Worm (Caenorhabditis elegans) whole organism, mixed stage, embryonic: ENCODE results near the gene blos-1.
A peak's percentile ranks its signal among the peaks of the same experiment; 100 is the strongest.

Experiments used
- M03D4.4 ChIP-seq: sonication (generic microtip); optimal IDR thresholded peaks from 2 replicates; lab custom pipeline; 2017; ENCODE audit warnings: mild to moderate bottlenecking, missing genetic modification characterization, missing compliant biosample characterization
- ceh-39 ChIP-seq: fragments of 150-350 bp; optimal IDR thresholded peaks from 2 replicates; lab custom pipeline; 2014; ENCODE audit warnings: missing biosample characterization, missing genetic modification characterization
- ceh-43 ChIP-seq: fragments of 200-800 bp; sonication (Bioruptor generic); optimal IDR thresholded peaks from 2 replicates; lab custom pipeline; 2018; ENCODE audit warnings: mild to moderate bottlenecking, missing genetic modification characterization, moderate library complexity, missing compliant biosample characterization
- ceh-83 ChIP-seq: fragments of 200-800 bp; sonication (Bioruptor generic); optimal IDR thresholded peaks from 2 replicates; lab custom pipeline; 2018; ENCODE audit warnings: mild to moderate bottlenecking, missing genetic modification characterization, missing compliant biosample characterization
- ces-1 ChIP-seq: fragments of 150-350 bp; optimal IDR thresholded peaks from 2 replicates; lab custom pipeline; 2014; ENCODE audit warnings: missing biosample characterization, missing genetic modification reagents, missing genetic modification characterization
- cnd-1 ChIP-seq: fragments of 200-800 bp; sonication (Bioruptor generic); optimal IDR thresholded peaks from 2 replicates; lab custom pipeline; 2018; ENCODE audit warnings: mild to moderate bottlenecking, missing genetic modification characterization, missing compliant biosample characterization
- drap-1 ChIP-seq: fragments of 200-800 bp; sonication (Bioruptor generic); optimal IDR thresholded peaks from 3 replicates; lab custom pipeline; 2018; ENCODE audit warnings: mild to moderate bottlenecking, missing genetic modification characterization, missing compliant biosample characterization
- elt-1 ChIP-seq: sonication (generic microtip); optimal IDR thresholded peaks from 2 replicates; lab custom pipeline; 2017; ENCODE audit warnings: missing genetic modification characterization, mild to moderate bottlenecking, missing compliant biosample characterization, antibody characterized with exemption, moderate library complexity, borderline replicate concordance; ENCODE audit not compliant: insufficient read depth
- elt-3 ChIP-seq: fragments of 150-350 bp; optimal IDR thresholded peaks from 2 replicates; lab custom pipeline; 2014; ENCODE audit warnings: missing biosample characterization, missing genetic modification characterization
- hlh-1 ChIP-seq: fragments of 150-350 bp; optimal IDR thresholded peaks from 2 replicates; lab custom pipeline; 2014; ENCODE audit warnings: missing biosample characterization, missing genetic modification reagents, missing genetic modification characterization
- lin-13 ChIP-seq: fragments of 150-350 bp; optimal IDR thresholded peaks from 2 replicates; lab custom pipeline; 2014; ENCODE audit warnings: missing biosample characterization, missing genetic modification characterization
- lin-32 ChIP-seq: fragments of 200-800 bp; sonication (Bioruptor generic); optimal IDR thresholded peaks from 2 replicates; lab custom pipeline; 2018; ENCODE audit warnings: mild to moderate bottlenecking, missing genetic modification characterization, missing compliant biosample characterization
- lsy-2 ChIP-seq: fragments of 150-350 bp; optimal IDR thresholded peaks from 2 replicates; lab custom pipeline; 2014; ENCODE audit warnings: missing biosample characterization, missing genetic modification characterization
- mab-5 ChIP-seq: fragments of 150-350 bp; optimal IDR thresholded peaks from 2 replicates; lab custom pipeline; 2014; ENCODE audit warnings: missing biosample characterization, missing genetic modification characterization
- mep-1 ChIP-seq: fragments of 150-350 bp; optimal IDR thresholded peaks from 2 replicates; lab custom pipeline; 2017; ENCODE audit warnings: missing biosample characterization, missing genetic modification reagents, missing genetic modification characterization, inconsistent platforms
- nhr-2 ChIP-seq: fragments of 150-350 bp; optimal IDR thresholded peaks from 2 replicates; lab custom pipeline; 2014; ENCODE audit warnings: missing biosample characterization, missing genetic modification characterization
- nhr-237 ChIP-seq: fragments of 150-350 bp; optimal IDR thresholded peaks from 2 replicates; lab custom pipeline; 2014; ENCODE audit warnings: missing biosample characterization, missing genetic modification characterization
- nhr-28 ChIP-seq: fragments of 150-350 bp; optimal IDR thresholded peaks from 2 replicates; lab custom pipeline; 2014; ENCODE audit warnings: missing biosample characterization, missing genetic modification characterization
- nhr-76 ChIP-seq: sonication (generic microtip); optimal IDR thresholded peaks from 2 replicates; lab custom pipeline; 2017; ENCODE audit warnings: missing biosample characterization, missing genetic modification characterization
- pha-4 ChIP-seq: fragments of 150-350 bp; optimal IDR thresholded peaks from 2 replicates; lab custom pipeline; 2018; ENCODE audit warnings: missing biosample characterization, missing genetic modification reagents, missing genetic modification characterization
- sem-2 ChIP-seq: fragments of 200-800 bp; sonication (Bioruptor generic); optimal IDR thresholded peaks from 2 replicates; lab custom pipeline; 2018; ENCODE audit warnings: mild to moderate bottlenecking, missing genetic modification characterization, missing compliant biosample characterization
- snpc-4 ChIP-seq: fragments of 150-350 bp; optimal IDR thresholded peaks from 2 replicates; lab custom pipeline; 2014; ENCODE audit warnings: missing biosample characterization, missing genetic modification characterization
- sptf-1 ChIP-seq: sonication (generic microtip); optimal IDR thresholded peaks from 2 replicates; lab custom pipeline; 2017; ENCODE audit warnings: mild to moderate bottlenecking, missing genetic modification characterization, moderate library complexity, missing compliant biosample characterization
- tbx-8 ChIP-seq: fragments of 200-800 bp; sonication (Bioruptor generic); optimal IDR thresholded peaks from 2 replicates; lab custom pipeline; 2018; ENCODE audit warnings: mild to moderate bottlenecking, missing genetic modification characterization, moderate library complexity, missing compliant biosample characterization
- unc-120 ChIP-seq: sonication (generic microtip); optimal IDR thresholded peaks from 2 replicates; lab custom pipeline; 2017; ENCODE audit warnings: missing genetic modification characterization, missing compliant biosample characterization; ENCODE audit not compliant: poor library complexity, severe bottlenecking
- unc-39 ChIP-seq: fragments of 150-350 bp; optimal IDR thresholded peaks from 2 replicates; lab custom pipeline; 2014; ENCODE audit warnings: missing biosample characterization, missing genetic modification characterization
- zip-8 ChIP-seq: fragments of 150-350 bp; optimal IDR thresholded peaks from 2 replicates; lab custom pipeline; 2014; ENCODE audit warnings: missing biosample characterization, missing genetic modification characterization
- ztf-11 ChIP-seq: fragments of 150-350 bp; optimal IDR thresholded peaks from 2 replicates; lab custom pipeline; 2014; ENCODE audit warnings: missing biosample characterization, missing genetic modification characterization

blos-1 gene

DNA sequence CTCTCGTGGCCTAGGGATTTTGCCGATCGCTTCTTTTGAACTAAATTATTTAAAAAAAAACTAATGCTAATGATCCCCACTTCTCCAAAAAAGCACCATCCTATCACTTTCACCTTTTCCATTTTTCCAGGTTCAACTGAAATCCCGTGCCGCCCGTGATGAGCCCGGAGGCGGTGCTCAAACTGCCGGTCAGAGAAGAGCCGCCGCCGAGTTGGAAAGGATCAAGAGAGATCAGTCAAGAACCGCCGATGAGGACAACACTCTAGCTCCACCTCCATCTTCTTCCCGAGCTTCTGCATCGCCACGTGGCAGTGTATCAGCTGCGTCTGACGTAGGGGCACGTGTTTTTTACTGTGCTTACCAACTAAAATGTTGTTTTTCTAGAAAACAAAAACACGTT is 41.6 kb upstream of the blos-1 start:
- no peak for TF ChIP-seq unc-120 (tag; lab: Kevin White, UChicago)
- TF ChIP-seq nhr-28 (tag; lab: Kevin White, UChicago) = no peak
- TF ChIP-seq nhr-237 (tag; lab: Kevin White, UChicago) = no peak
- no peak for TF ChIP-seq pha-4 (tag; lab: Kevin White, UChicago)
- no peak for TF ChIP-seq cnd-1 (tag; lab: Kevin White, UChicago)
- no peak for TF ChIP-seq snpc-4 (tag; lab: Kevin White, UChicago)
- no peak for TF ChIP-seq lsy-2
- TF ChIP-seq lin-32 (GFP tag; lab: Kevin White, UChicago) = no peak
- no peak for TF ChIP-seq unc-39
- no peak for TF ChIP-seq sptf-1 (tag; lab: Kevin White, UChicago)
- TF ChIP-seq drap-1 (GFP tag; lab: Kevin White, UChicago) = no peak
- no peak for TF ChIP-seq elt-1 (tag; lab: Kevin White, UChicago)
- TF ChIP-seq ceh-43 (GFP tag; lab: Kevin White, UChicago) = no peak
- TF ChIP-seq lin-13 (tag; lab: Kevin White, UChicago) = no peak
- TF ChIP-seq sem-2 (GFP tag; lab: Kevin White, UChicago) = no peak
- TF ChIP-seq ces-1 (GFP tag; lab: Kevin White, UChicago) = no peak

ce11 chrIII:10251114-10251513 is 39.4 kb upstream of the blos-1 start:
- no peak for TF ChIP-seq cnd-1 (tag; lab: Kevin White, UChicago)
- TF ChIP-seq lsy-2 = no peak
- TF ChIP-seq unc-120 (tag; lab: Kevin White, UChicago) = no peak
- no peak for TF ChIP-seq M03D4.4 (tag; lab: Kevin White, UChicago)
- no peak for TF ChIP-seq lin-32 (GFP tag; lab: Kevin White, UChicago)
- TF ChIP-seq ztf-11 (tag; lab: Kevin White, UChicago) = no peak
- TF ChIP-seq ceh-83 (GFP tag; lab: Kevin White, UChicago) = no peak
- no peak for TF ChIP-seq mab-5

DNA sequence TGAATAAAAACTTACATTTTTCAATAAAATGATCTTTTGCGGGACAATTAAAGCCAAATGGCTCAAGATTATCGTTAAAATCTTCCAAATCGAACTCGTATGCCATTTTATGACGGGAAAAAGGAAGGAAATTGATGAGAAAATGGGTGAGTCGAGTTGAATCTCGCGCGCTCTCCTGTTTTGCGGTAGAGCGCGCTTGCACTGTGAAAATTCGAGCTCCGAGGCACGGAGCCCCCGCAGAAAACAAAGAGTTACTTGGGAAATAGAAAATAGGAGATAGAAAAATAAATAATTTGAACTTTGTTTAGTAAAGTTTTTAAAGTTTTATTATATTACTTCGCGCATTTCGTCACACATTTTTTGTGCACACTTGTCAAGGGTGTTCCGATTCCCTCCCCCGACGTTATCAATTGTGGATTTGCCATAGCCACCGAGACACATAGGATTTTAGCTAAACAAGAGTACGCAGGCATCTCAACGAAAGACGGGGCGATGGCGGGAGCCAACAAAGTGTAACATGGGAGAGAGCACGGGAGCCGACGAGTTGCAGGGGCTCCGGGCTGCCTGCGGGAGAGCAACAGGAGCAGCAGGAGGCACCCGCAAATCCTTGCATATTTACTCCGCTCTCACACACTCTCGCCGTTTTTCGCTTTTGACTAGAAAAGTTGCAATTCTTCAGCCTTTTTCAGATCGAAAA is 36.8 kb upstream of the blos-1 start, which contains the start of the genes div-1 and cor-1:
Gene div-1 (minus strand): TSS at position 119 of the 697 bp plus-strand sequence.
Gene cor-1 (plus strand): TSS at position 671 of the 697 bp plus-strand sequence.
- TF ChIP-seq hlh-1 (tag; lab: Kevin White, UChicago) (peak; percentile 29), nhr-237 (tag; lab: Kevin White, UChicago) (peak; percentile 66), elt-3 (tag; lab: Kevin White, UChicago) (no peak), unc-120 (tag; lab: Kevin White, UChicago) (peak; percentile 60), pha-4 (tag; lab: Kevin White, UChicago) (no peak), mep-1 (tag; lab: Kevin White, UChicago) (peak; percentile 69), lsy-2 (peak; percentile 39)

ce11 chrIII:10244013-10244412 is 32.3 kb upstream of the blos-1 start:
- TF ChIP-seq zip-8 (tag; lab: Kevin White, UChicago) (no peak), sptf-1 (tag; lab: Kevin White, UChicago) (no peak), drap-1 (GFP tag; lab: Kevin White, UChicago) (no peak), M03D4.4 (tag; lab: Kevin White, UChicago) (no peak), mab-5 (no peak), nhr-2 (no peak), nhr-28 (tag; lab: Kevin White, UChicago) (no peak), ceh-39 (tag; lab: Kevin White, UChicago) (no peak), hlh-1 (tag; lab: Kevin White, UChicago) (no peak), unc-39 (no peak)

DNA sequence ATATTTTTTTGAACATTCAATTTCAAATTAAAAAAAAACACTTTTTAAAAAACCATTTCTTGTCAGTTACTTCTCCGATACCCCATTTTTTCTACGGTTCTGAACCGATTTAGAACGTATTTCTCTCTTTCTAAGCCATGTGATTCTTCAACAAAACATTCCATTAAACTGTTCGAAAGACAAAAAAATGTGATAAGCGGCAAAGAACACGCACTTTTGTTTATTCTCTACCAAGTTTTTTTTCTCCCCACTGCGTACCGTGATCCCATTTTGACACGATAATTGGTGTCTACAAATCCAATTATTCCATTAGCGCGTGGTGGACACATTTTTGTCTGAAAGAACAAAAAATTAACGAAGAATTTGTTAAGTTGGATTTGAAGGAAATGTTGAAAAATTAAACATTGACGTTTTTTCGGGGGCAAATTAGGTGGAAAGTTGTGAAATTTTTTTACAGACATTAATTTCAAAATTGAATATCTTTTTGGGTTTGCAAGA is 29.6 kb upstream of the blos-1 start:
- TF ChIP-seq nhr-76 (tag; lab: Kevin White, UChicago) (no peak), lin-13 (tag; lab: Kevin White, UChicago) (no peak), nhr-237 (tag; lab: Kevin White, UChicago) (no peak), tbx-8 (GFP tag; lab: Kevin White, UChicago) (no peak)
